Fruit fly (Drosophila melanogaster): ENCODE results near the gene Apl.

dm6 chr3L:16635566-16636210 is 40.7 kb downstream of the Apl start:
- TF ChIP-seq D1 (tag; optimal IDR thresholded peaks at IDR 0.05), result no peak
- TF ChIP-seq CG9948 (tag; optimal IDR thresholded peaks at IDR 0.05), result no peak
- TF ChIP-seq CG4496 (GFP tag; IDR thresholded peaks at IDR 0.05), result 0 out of 3 replicates have a peak, but pooled peaks have one; percentile 23
- TF ChIP-seq CG34367 (tag; optimal IDR thresholded peaks at IDR 0.05), result no peak

All from whole organism, pupa.